Worm (Caenorhabditis elegans) whole organism, L1 larva: ENCODE measurements around the gene set-20.

Experiments used
- C04F5.9 ChIP-seq: sonication (generic microtip); optimal IDR thresholded peaks from 2 replicates; lab custom pipeline; 2016; ENCODE audit warnings: missing genetic modification characterization, missing compliant biosample characterization
- C16A3.4 ChIP-seq: fragments of 150-350 bp; optimal IDR thresholded peaks from 2 replicates; lab custom pipeline; 2014; ENCODE audit warnings: missing biosample characterization, missing genetic modification characterization
- C34B4.2 ChIP-seq: sonication (generic microtip); optimal IDR thresholded peaks from 2 replicates; lab custom pipeline; 2017; ENCODE audit warnings: mild to moderate bottlenecking, missing genetic modification characterization, missing compliant biosample characterization
- F16B12.6 ChIP-seq: fragments of 150-350 bp; optimal IDR thresholded peaks from 2 replicates; lab custom pipeline; 2014; ENCODE audit warnings: missing biosample characterization, missing genetic modification characterization
- Y116A8C.19 ChIP-seq: sonication (generic microtip); optimal IDR thresholded peaks from 2 replicates; lab custom pipeline; 2016; ENCODE audit warnings: missing compliant biosample characterization, missing genetic modification characterization, borderline replicate concordance
- aly-2 ChIP-seq: fragments of 150-350 bp; optimal IDR thresholded peaks from 2 replicates; lab custom pipeline; 2014; ENCODE audit warnings: missing biosample characterization, missing genetic modification characterization
- blmp-1 ChIP-seq: fragments of 150-350 bp; optimal IDR thresholded peaks from 2 replicates; lab custom pipeline; 2014; ENCODE audit warnings: missing biosample characterization, missing genetic modification characterization
- ceh-63 ChIP-seq: fragments of 200-800 bp; sonication (Bioruptor generic); optimal IDR thresholded peaks from 2 replicates; lab custom pipeline; 2018; ENCODE audit warnings: mild to moderate bottlenecking, missing genetic modification characterization, missing compliant biosample characterization
- ceh-8 ChIP-seq: fragments of 200-800 bp; sonication (Bioruptor generic); optimal IDR thresholded peaks from 2 replicates; lab custom pipeline; 2018; ENCODE audit warnings: mild to moderate bottlenecking, missing genetic modification characterization, moderate library complexity, missing compliant biosample characterization
- ceh-82 ChIP-seq, 3 experiments: fragments of 150-350 bp in 1 of 3; sonication (generic microtip) in 2 of 3; optimal IDR thresholded peaks; 2 replicates each; lab custom pipeline; 2014 to 2017; ENCODE audit warnings: missing biosample characterization in 3 of 3, missing genetic modification characterization in 3 of 3
- ceh-90 ChIP-seq: sonication (generic microtip); optimal IDR thresholded peaks from 2 replicates; lab custom pipeline; 2016; ENCODE audit warnings: missing genetic modification characterization, missing compliant biosample characterization
- ces-1 ChIP-seq: fragments of 150-350 bp; optimal IDR thresholded peaks from 2 replicates; lab custom pipeline; 2014; ENCODE audit warnings: missing biosample characterization, missing genetic modification reagents, missing genetic modification characterization
- efl-1 ChIP-seq, 4 experiments: fragments of 150-350 bp; optimal IDR thresholded peaks in 3 of 4; peaks in 1 of 4; 1 replicate in 1 of 4; 2 replicates in 3 of 4; lab custom pipeline; 2014; ENCODE audit warnings: missing biosample characterization in 2 of 4, missing genetic modification characterization in 2 of 4, missing genetic modification reagents in 2 of 4
- efl-3 ChIP-seq: fragments of 200-800 bp; sonication (Bioruptor generic); optimal IDR thresholded peaks from 2 replicates; lab custom pipeline; 2018; ENCODE audit warnings: mild to moderate bottlenecking, missing genetic modification characterization, missing compliant biosample characterization
- elt-3 ChIP-seq, 6 experiments: fragments of 150-350 bp in 1 of 6; sonication (generic microtip); optimal IDR thresholded peaks; 2 replicates each; lab custom pipeline; 2017 to 2018; ENCODE audit warnings: missing biosample characterization in 6 of 6, missing genetic modification characterization in 6 of 6, inconsistent platforms in 1 of 6
- fkh-4 ChIP-seq: sonication (generic microtip); optimal IDR thresholded peaks from 2 replicates; lab custom pipeline; 2016; ENCODE audit warnings: missing compliant biosample characterization, missing genetic modification characterization, borderline replicate concordance
- fos-1 ChIP-seq: fragments of 150-350 bp; optimal IDR thresholded peaks from 2 replicates; lab custom pipeline; 2014; ENCODE audit warnings: missing biosample characterization, missing genetic modification characterization
- grh-1 ChIP-seq: fragments of 200-800 bp; sonication (Bioruptor generic); IDR thresholded peaks from 2 replicates; pipeline ENCODE4 v1.3.6; 2022; ENCODE audit warnings: missing genetic modification reagents, missing genetic modification characterization, missing compliant biosample characterization
- hlh-17 ChIP-seq: fragments of 200-800 bp; sonication (Bioruptor generic); optimal IDR thresholded peaks from 2 replicates; lab custom pipeline; 2018; ENCODE audit warnings: missing genetic modification characterization, mild to moderate bottlenecking, missing compliant biosample characterization, moderate library complexity, borderline replicate concordance
- hlh-4 ChIP-seq: sonication (generic microtip); optimal IDR thresholded peaks from 2 replicates; lab custom pipeline; 2016; ENCODE audit warnings: mild to moderate bottlenecking, missing genetic modification characterization, missing compliant biosample characterization
- hpl-2 ChIP-seq: fragments of 150-350 bp; optimal IDR thresholded peaks from 2 replicates; lab custom pipeline; 2014; ENCODE audit warnings: missing biosample characterization, missing genetic modification reagents, missing genetic modification characterization
- irx-1 ChIP-seq: sonication (generic microtip); optimal IDR thresholded peaks from 2 replicates; lab custom pipeline; 2016; ENCODE audit warnings: missing genetic modification characterization, missing compliant biosample characterization
- isw-1 ChIP-seq: fragments of 200-800 bp; sonication (Bioruptor generic); IDR thresholded peaks from 2 replicates; pipeline ENCODE4 v1.3.6; 2022; ENCODE audit warnings: missing genetic modification characterization, missing compliant biosample characterization
- lin-15B ChIP-seq: fragments of 150-350 bp; sonication (generic microtip); optimal IDR thresholded peaks from 3 replicates; lab custom pipeline; 2014; ENCODE audit warnings: missing biosample characterization, missing genetic modification characterization
- lir-3 ChIP-seq: sonication (generic microtip); optimal IDR thresholded peaks from 2 replicates; lab custom pipeline; 2016; ENCODE audit warnings: mild to moderate bottlenecking, missing genetic modification characterization, moderate library complexity, missing compliant biosample characterization; ENCODE audit not compliant: poor library complexity
- lsy-2 ChIP-seq, 2 experiments: fragments of 150-350 bp; optimal IDR thresholded peaks; 2 replicates each; lab custom pipeline; 2014; ENCODE audit warnings: missing biosample characterization in 2 of 2, missing genetic modification characterization in 2 of 2
- mef-2 ChIP-seq: fragments of 150-350 bp; optimal IDR thresholded peaks from 2 replicates; lab custom pipeline; 2014; ENCODE audit warnings: missing biosample characterization, missing genetic modification characterization
- mep-1 ChIP-seq: fragments of 150-350 bp; optimal IDR thresholded peaks from 2 replicates; lab custom pipeline; 2014; ENCODE audit warnings: missing biosample characterization, missing genetic modification characterization
- nhr-19 ChIP-seq: fragments of 200-800 bp; sonication (Bioruptor generic); conservative IDR thresholded peaks from 2 replicates; pipeline ENCODE4 v1.3.6; 2022; ENCODE audit warnings: missing genetic modification characterization, missing compliant biosample characterization
- nhr-47 ChIP-seq: sonication (generic microtip); optimal IDR thresholded peaks from 2 replicates; lab custom pipeline; 2016; ENCODE audit warnings: mild to moderate bottlenecking, missing genetic modification characterization, moderate library complexity, missing compliant biosample characterization
- nhr-76 ChIP-seq: sonication (generic microtip); optimal IDR thresholded peaks from 2 replicates; lab custom pipeline; 2017; ENCODE audit warnings: missing biosample characterization, missing genetic modification characterization
- nhr-77 ChIP-seq: fragments of 150-350 bp; optimal IDR thresholded peaks from 2 replicates; lab custom pipeline; 2014; ENCODE audit warnings: missing biosample characterization, missing genetic modification characterization
- nhr-85 ChIP-seq: sonication (generic microtip); peaks from one replicate; lab custom pipeline; 2016; ENCODE audit warnings: missing genetic modification characterization, inconsistent platforms, missing compliant biosample characterization
- nhr-90 ChIP-seq: sonication (generic microtip); optimal IDR thresholded peaks from 2 replicates; lab custom pipeline; 2016; ENCODE audit warnings: mild to moderate bottlenecking, missing genetic modification characterization, missing compliant biosample characterization; ENCODE audit not compliant: poor library complexity
- pax-3 ChIP-seq: fragments of 200-800 bp; sonication (Bioruptor generic); optimal IDR thresholded peaks from 2 replicates; lab custom pipeline; 2018; ENCODE audit warnings: mild to moderate bottlenecking, missing genetic modification characterization, moderate library complexity, missing compliant biosample characterization
- skn-1 ChIP-seq: fragments of 150-350 bp; optimal IDR thresholded peaks from 2 replicates; lab custom pipeline; 2014; ENCODE audit warnings: missing biosample characterization, missing genetic modification characterization
- snpc-4 ChIP-seq: fragments of 150-350 bp; optimal IDR thresholded peaks from 2 replicates; lab custom pipeline; 2014; ENCODE audit warnings: missing biosample characterization, missing genetic modification characterization
- swsn-7 ChIP-seq: sonication (generic microtip); optimal IDR thresholded peaks from 2 replicates; lab custom pipeline; 2016; ENCODE audit warnings: missing genetic modification characterization, missing compliant biosample characterization
- tlp-1 ChIP-seq: fragments of 150-350 bp; optimal IDR thresholded peaks from 2 replicates; lab custom pipeline; 2014; ENCODE audit warnings: missing biosample characterization, missing genetic modification characterization
- unc-30 ChIP-seq: sonication (generic microtip); optimal IDR thresholded peaks from 2 replicates; lab custom pipeline; 2017; ENCODE audit warnings: missing biosample characterization, missing genetic modification characterization
- unc-62 ChIP-seq: fragments of 150-350 bp; optimal IDR thresholded peaks from 2 replicates; lab custom pipeline; 2014; ENCODE audit warnings: missing biosample characterization, missing genetic modification reagents, missing genetic modification characterization
- unc-86 ChIP-seq: sonication (generic microtip); optimal IDR thresholded peaks from 2 replicates; lab custom pipeline; 2016; ENCODE audit warnings: missing genetic modification characterization, missing compliant biosample characterization
- unc-98 ChIP-seq: fragments of 200-800 bp; sonication (Bioruptor generic); IDR thresholded peaks from 2 replicates; pipeline ENCODE4 v1.3.6; 2022; ENCODE audit warnings: missing genetic modification characterization, missing compliant biosample characterization
- xbp-1 ChIP-seq: sonication (generic microtip); optimal IDR thresholded peaks from 2 replicates; lab custom pipeline; 2016; ENCODE audit warnings: missing genetic modification characterization, missing compliant biosample characterization
- zag-1 ChIP-seq: fragments of 150-350 bp; optimal IDR thresholded peaks from 2 replicates; lab custom pipeline; 2014; ENCODE audit warnings: missing biosample characterization, missing genetic modification characterization
- ztf-4 ChIP-seq: fragments of 150-350 bp; optimal IDR thresholded peaks from 2 replicates; lab custom pipeline; 2014; ENCODE audit warnings: missing biosample characterization, missing genetic modification characterization

set-20 gene

ce11 chrX:5686065-5686464, at the start of gene set-20 (continued):
- TF ChIP-seq nhr-19 (GFP tag; lab: Robert Waterston, UW) (peak; percentile 46), efl-3 (GFP tag; lab: Kevin White, UChicago) (no peak), hpl-2 (no peak), nhr-85 (tag; lab: Kevin White, UChicago) (peak; percentile 86), ceh-63 (GFP tag; lab: Kevin White, UChicago) (no peak), unc-98 (GFP tag; lab: Robert Waterston, UW) (no peak), elt-3 (tag; optimal IDR thresholded peaks at IDR 0.05; lab: Kevin White, UChicago) (peak in 1 of 6 experiments; percentile 18), efl-1 (optimal IDR thresholded peaks at IDR 0.05; lab: Kevin White, UChicago) (peak in 1 of 2 experiments; percentile 17), efl-1 (GFP tag; optimal IDR thresholded peaks at IDR 0.05 in 1 of 2; lab: Kevin White, UChicago) (no peak), mef-2 (tag; lab: Kevin White, UChicago) (no peak), blmp-1 (tag; lab: Kevin White, UChicago) (peak; percentile 69), unc-30 (tag; lab: Kevin White, UChicago) (no peak), fkh-4 (tag; lab: Kevin White, UChicago) (no peak), unc-86 (tag; lab: Kevin White, UChicago) (peak; percentile 13), lir-3 (tag; lab: Kevin White, UChicago) (no peak), xbp-1 (tag; lab: Kevin White, UChicago) (peak; percentile 45), snpc-4 (tag; lab: Kevin White, UChicago) (no peak), nhr-90 (no peak), lsy-2 (tag; optimal IDR thresholded peaks at IDR 0.05; lab: Kevin White, UChicago) (peak in 1 of 2 experiments; percentile 47), aly-2 (tag; lab: Kevin White, UChicago) (no peak), nhr-47 (tag; lab: Kevin White, UChicago) (peak; percentile 58), ceh-8 (GFP tag; lab: Kevin White, UChicago) (no peak), pax-3 (tag; lab: Kevin White, UChicago) (no peak), ztf-4 (tag; lab: Kevin White, UChicago) (peak; percentile 45), skn-1 (tag; lab: Kevin White, UChicago) (no peak), ceh-82 (tag; optimal IDR thresholded peaks at IDR 0.05; lab: Kevin White, UChicago) (peak in 2 of 3 experiments; percentile 27 to 45), grh-1 (GFP tag; lab: Robert Waterston, UW) (peak; percentile 20; the same call in 1 of the 2 replicates), tlp-1 (tag; lab: Kevin White, UChicago) (no peak), C04F5.9 (tag; lab: Kevin White, UChicago) (no peak), ces-1 (GFP tag; lab: Kevin White, UChicago) (no peak), nhr-77 (tag; lab: Kevin White, UChicago) (no peak)

- TF ChIP-seq mep-1 (tag; lab: Kevin White, UChicago), result no peak
- no peak for TF ChIP-seq hlh-4 (tag; lab: Kevin White, UChicago)
- no peak for TF ChIP-seq zag-1
- TF ChIP-seq F16B12.6, result no peak
- no peak for TF ChIP-seq unc-98 (GFP tag; lab: Robert Waterston, UW)
- no peak for TF ChIP-seq ceh-8 (GFP tag; lab: Kevin White, UChicago)
- no peak for TF ChIP-seq unc-62 (GFP tag; lab: Kevin White, UChicago)
- no peak for TF ChIP-seq grh-1 (GFP tag; lab: Robert Waterston, UW)
- TF ChIP-seq Y116A8C.19 (tag; lab: Kevin White, UChicago), result no peak
- no peak for TF ChIP-seq irx-1 (tag; lab: Kevin White, UChicago)
- no peak for TF ChIP-seq ztf-4 (tag; lab: Kevin White, UChicago)
Measured at ce11 chrX:5733728-5734252, 47.8 kb upstream of the set-20 start, which contains the start of gene rgs-6. Gene rgs-6, minus strand, starts transcription at chrX:5733778.

- TF ChIP-seq efl-1 (optimal IDR thresholded peaks at IDR 0.05; lab: Kevin White, UChicago), result peak; percentile 4 to 23
- peak in 1 of 2 experiments; percentile 78 for TF ChIP-seq efl-1 (GFP tag; optimal IDR thresholded peaks at IDR 0.05 in 1 of 2; lab: Kevin White, UChicago)
- TF ChIP-seq nhr-77 (tag; lab: Kevin White, UChicago), result peak; percentile 13
- TF ChIP-seq ceh-82 (tag; optimal IDR thresholded peaks at IDR 0.05; lab: Kevin White, UChicago), result peak; percentile 19 to 76 (median 73)
- TF ChIP-seq aly-2 (tag; lab: Kevin White, UChicago), result no peak
- no peak for TF ChIP-seq snpc-4 (tag; lab: Kevin White, UChicago)
- TF ChIP-seq skn-1 (tag; lab: Kevin White, UChicago), result no peak
- TF ChIP-seq lir-3 (tag; lab: Kevin White, UChicago), result peak; percentile 27
- no peak for TF ChIP-seq unc-62 (GFP tag; lab: Kevin White, UChicago)
- TF ChIP-seq lin-15B (tag; lab: Kevin White, UChicago), result no peak
- TF ChIP-seq ceh-63 (GFP tag; lab: Kevin White, UChicago), result no peak
- TF ChIP-seq irx-1 (tag; lab: Kevin White, UChicago), result peak; percentile 26
- no peak for TF ChIP-seq ceh-90 (tag; lab: Kevin White, UChicago)
- TF ChIP-seq swsn-7 (tag; lab: Kevin White, UChicago), result peak; percentile 76
- no peak for TF ChIP-seq tlp-1 (tag; lab: Kevin White, UChicago)
- TF ChIP-seq fos-1, result peak; percentile 35
- peak; percentile 27 for TF ChIP-seq C16A3.4 (tag; lab: Kevin White, UChicago)
- TF ChIP-seq hlh-17 (GFP tag; lab: Kevin White, UChicago), result no peak
- no peak for TF ChIP-seq nhr-76 (tag; lab: Kevin White, UChicago)
- TF ChIP-seq isw-1 (GFP tag; lab: Robert Waterston, UW), result no peak; the same call in none of the 2 replicates
- no peak for TF ChIP-seq C34B4.2 (tag; lab: Kevin White, UChicago)
Measured at ce11 chrX:5728956-5729467, 43.1 kb upstream of the set-20 start.
